Worm (Caenorhabditis elegans): ENCODE results near the gene C18G1.1.
"Not testable (repeated sequence)": the region's sequence is repeated elsewhere in the genome, so short reads cannot be mapped to it uniquely, and the experiment has no call there.

DNA sequence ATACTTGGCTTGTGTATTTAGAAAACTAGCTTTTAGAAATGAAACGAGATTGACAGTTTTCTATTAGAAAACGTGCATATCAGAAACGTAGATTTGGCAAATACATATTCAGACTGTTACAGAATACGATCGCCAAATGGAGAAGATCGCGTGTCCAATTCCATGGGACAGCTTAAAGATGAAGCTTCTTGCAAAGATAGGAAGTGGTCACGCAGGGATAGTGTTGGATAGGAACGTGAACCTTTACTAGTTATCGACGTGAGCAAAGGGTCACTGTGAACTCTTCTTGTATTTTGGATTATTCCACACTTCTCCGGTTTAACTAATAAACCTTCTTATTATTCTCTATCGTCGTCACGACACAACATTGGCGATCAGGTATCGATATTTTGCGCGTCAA, 17.1 kb upstream of the C18G1.1 start, which contains the start of gene bgnt-1.4:
- not testable (repeated sequence) for TF ChIP-seq tbx-2 (tag; optimal IDR thresholded peaks at IDR 0.05); unc-62 (GFP tag; optimal IDR thresholded peaks at IDR 0.05); ztf-4 (tag; optimal IDR thresholded peaks at IDR 0.05); nhr-23 (tag; optimal IDR thresholded peaks at IDR 0.05); nhr-28 (tag; optimal IDR thresholded peaks at IDR 0.05); fkh-10 (GFP tag; optimal IDR thresholded peaks at IDR 0.05); nfya-1 (tag; optimal IDR thresholded peaks at IDR 0.05; ENCODE audit: insufficient read depth); nhr-11 (tag; optimal IDR thresholded peaks at IDR 0.05); skn-1 (tag; optimal IDR thresholded peaks at IDR 0.05); nhr-77 (tag; optimal IDR thresholded peaks at IDR 0.05)
